Fruit fly (Drosophila melanogaster): Measurements from ENCODE around the gene CG2685.

DNA sequence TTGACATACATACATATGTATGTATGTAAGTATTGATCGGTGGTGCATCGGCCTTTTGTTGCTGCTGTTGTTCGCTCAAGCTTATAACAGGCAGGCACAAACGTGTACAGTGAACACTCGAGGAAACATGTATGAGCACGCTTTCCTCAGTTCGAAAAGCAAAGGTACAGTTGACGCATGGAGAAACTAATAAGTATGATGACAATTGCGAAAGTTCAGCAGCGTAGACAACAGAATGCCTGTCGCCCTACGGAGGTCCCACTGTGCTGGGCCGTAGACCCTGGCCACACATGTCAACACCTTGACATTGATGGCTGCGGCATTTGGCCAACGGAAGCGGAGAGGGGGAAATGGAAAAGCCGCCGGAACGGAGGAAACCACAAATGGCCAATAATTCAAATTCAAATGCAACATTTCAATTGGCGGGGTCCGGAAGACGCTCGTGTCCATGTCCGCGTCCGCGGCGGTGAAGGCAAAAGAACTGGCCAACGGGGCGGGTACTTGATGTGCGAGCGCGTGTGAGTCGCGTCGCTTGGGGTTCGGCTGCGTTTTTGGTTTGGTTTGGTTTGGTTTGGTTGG is 5.5 kb downstream of the CG2685 start, which contains the start of gene CG2681:
- TF ChIP-seq EcR (GFP tag; optimal IDR thresholded peaks at IDR 0.05) (no peak), CG34367 (tag; optimal IDR thresholded peaks at IDR 0.05) (no peak), CG10348 (GFP tag; IDR thresholded peaks at IDR 0.05) (peak; percentile 26; the same call in 1 of the 2 replicates), CG12605 (GFP tag; IDR thresholded peaks at IDR 0.05) (0 out of 2 replicates have a peak, but pooled peaks have one; percentile 34), CG8301 (tag; optimal IDR thresholded peaks at IDR 0.05) (no peak), CG32121 (GFP tag; IDR thresholded peaks at IDR 0.05) (no peak), CG13204 (GFP tag; optimal IDR thresholded peaks at IDR 0.05) (no peak), Pif1B (GFP tag; optimal IDR thresholded peaks at IDR 0.05) (no peak)

Data from whole organism, pupa.